Fruit fly (Drosophila melanogaster) whole organism, adult: ENCODE results near the gene vsg.

Experiments
- CG11617 ChIP-seq: fragments of 200-800 bp; sonication (Bioruptor generic); optimal IDR thresholded peaks from 2 replicates; lab custom pipeline; 2017; ENCODE audit warnings: mild to moderate bottlenecking, missing biosample characterization, missing genetic modification reagents, missing genetic modification characterization
- CG12768 ChIP-seq: fragments of 200-800 bp; sonication (Bioruptor generic); optimal IDR thresholded peaks from 2 replicates; lab custom pipeline; 2017; ENCODE audit warnings: missing biosample characterization, missing genetic modification characterization, mild to moderate bottlenecking, moderate library complexity, missing genetic modification reagents
- CG14711 ChIP-seq: fragments of 200-800 bp; sonication (Bioruptor generic); optimal IDR thresholded peaks from 2 replicates; lab custom pipeline; 2018; ENCODE audit warnings: missing biosample characterization, mild to moderate bottlenecking, missing genetic modification characterization, moderate library complexity
- CG1620 ChIP-seq: fragments of 200-800 bp; sonication (Bioruptor generic); optimal IDR thresholded peaks from 2 replicates; lab custom pipeline; 2016; ENCODE audit warnings: missing biosample characterization, missing genetic modification characterization
- CG33017 ChIP-seq: fragments of 200-800 bp; sonication (Bioruptor generic); optimal IDR thresholded peaks from 2 replicates; lab custom pipeline; 2018; ENCODE audit warnings: missing biosample characterization, mild to moderate bottlenecking, missing genetic modification characterization, moderate library complexity
- CG5204 ChIP-seq: fragments of 200-800 bp; sonication (Bioruptor generic); optimal IDR thresholded peaks from 2 replicates; lab custom pipeline; 2016; ENCODE audit warnings: missing biosample characterization, missing genetic modification characterization
- CG7045 ChIP-seq: fragments of 200-800 bp; sonication (Bioruptor generic); optimal IDR thresholded peaks from 2 replicates; lab custom pipeline; 2017; ENCODE audit warnings: missing biosample characterization, mild to moderate bottlenecking, missing genetic modification characterization
- CG7101 ChIP-seq: fragments of 200-800 bp; sonication (Bioruptor generic); optimal IDR thresholded peaks from 2 replicates; lab custom pipeline; 2018; ENCODE audit warnings: missing biosample characterization, mild to moderate bottlenecking, missing genetic modification characterization, moderate library complexity
- Clk ChIP-seq: fragments of 200-800 bp; sonication (Bioruptor generic); optimal IDR thresholded peaks from 2 replicates; lab custom pipeline; 2017; ENCODE audit warnings: missing biosample characterization, missing genetic modification characterization
- Crg-1 ChIP-seq: fragments of 200-800 bp; sonication (Bioruptor generic); optimal IDR thresholded peaks from 2 replicates; lab custom pipeline; 2016; ENCODE audit warnings: missing biosample characterization, missing genetic modification characterization
- Hr96 ChIP-seq: fragments of 200-800 bp; sonication (Bioruptor generic); optimal IDR thresholded peaks from 2 replicates; lab custom pipeline; 2016; ENCODE audit warnings: missing biosample characterization, missing genetic modification characterization
- Mnt ChIP-seq: fragments of 200-800 bp; sonication (Bioruptor generic); optimal IDR thresholded peaks from 2 replicates; lab custom pipeline; 2016; ENCODE audit warnings: missing biosample characterization, mild to moderate bottlenecking, missing genetic modification characterization
- bab1 ChIP-seq: fragments of 200-800 bp; sonication (Bioruptor generic); optimal IDR thresholded peaks from 3 replicates; lab custom pipeline; 2019; ENCODE audit warnings: missing biosample characterization, mild to moderate bottlenecking, missing genetic modification characterization, moderate library complexity
- cic ChIP-seq: fragments of 200-800 bp; sonication (Bioruptor generic); optimal IDR thresholded peaks from 2 replicates; lab custom pipeline; 2017; ENCODE audit warnings: missing biosample characterization, mild to moderate bottlenecking, missing genetic modification characterization, moderate library complexity
- cnc ChIP-seq, 2 experiments: fragments of >200 bp; optimal IDR thresholded peaks; 2 replicates each; lab custom pipeline; 2017
- kay ChIP-seq: fragments of 200-800 bp; sonication (Bioruptor generic); peaks from one replicate; lab custom pipeline; 2016; ENCODE audit warnings: missing biosample characterization, missing genetic modification characterization, borderline replicate concordance
- ovo ChIP-seq: fragments of 200-800 bp; sonication (Bioruptor generic); optimal IDR thresholded peaks from 2 replicates; lab custom pipeline; 2016; ENCODE audit warnings: missing biosample characterization, missing genetic modification characterization
- pad ChIP-seq: fragments of 200-800 bp; sonication (Bioruptor generic); optimal IDR thresholded peaks from 3 replicates; lab custom pipeline; 2017; ENCODE audit warnings: missing biosample characterization, missing genetic modification characterization, mild to moderate bottlenecking, moderate library complexity, missing genetic modification reagents
- tj ChIP-seq: fragments of 200-800 bp; sonication (Bioruptor generic); optimal IDR thresholded peaks from 3 replicates; lab custom pipeline; 2017; ENCODE audit warnings: missing biosample characterization, mild to moderate bottlenecking, missing genetic modification characterization, moderate library complexity
- toe ChIP-seq: fragments of 200-800 bp; sonication (Bioruptor generic); optimal IDR thresholded peaks from 2 replicates; lab custom pipeline; 2016; ENCODE audit warnings: missing biosample characterization, missing genetic modification characterization

Gene vsg

DNA sequence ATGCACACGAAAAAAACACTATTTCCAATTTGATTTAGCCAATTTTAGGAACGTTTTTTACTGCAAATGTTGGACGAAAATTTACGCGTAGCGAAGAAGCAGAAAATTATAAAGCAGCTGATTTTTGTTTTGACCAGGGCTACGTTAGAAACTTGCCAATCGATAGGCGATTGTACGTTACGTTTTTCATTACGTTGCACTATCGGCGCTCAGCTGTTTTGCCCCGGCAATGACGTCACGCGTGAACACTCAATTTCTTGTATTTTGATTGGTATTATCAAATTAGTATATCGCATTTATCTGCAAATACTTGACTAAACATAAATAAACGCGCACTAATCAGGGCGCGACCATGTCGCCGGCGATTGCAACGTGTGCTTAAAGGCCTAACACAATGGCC is 35.1 kb upstream of the vsg start, which contains the start of the genes fry and CG16717:
Gene fry, minus strand, starts transcription at position 110 of the 400 bp plus-strand sequence.
Gene CG16717, plus strand, starts transcription at position 208 of the 400 bp plus-strand sequence.
- TF ChIP-seq CG11617 (GFP tag; lab: Kevin White, UChicago) (no peak), tj (peak; percentile 60), bab1 (peak; percentile 27), CG7045 (GFP tag; lab: Kevin White, UChicago) (no peak), cic (GFP tag; lab: Kevin White, UChicago) (peak; percentile 32), CG5204 (GFP tag; lab: Kevin White, UChicago) (no peak)

DNA sequence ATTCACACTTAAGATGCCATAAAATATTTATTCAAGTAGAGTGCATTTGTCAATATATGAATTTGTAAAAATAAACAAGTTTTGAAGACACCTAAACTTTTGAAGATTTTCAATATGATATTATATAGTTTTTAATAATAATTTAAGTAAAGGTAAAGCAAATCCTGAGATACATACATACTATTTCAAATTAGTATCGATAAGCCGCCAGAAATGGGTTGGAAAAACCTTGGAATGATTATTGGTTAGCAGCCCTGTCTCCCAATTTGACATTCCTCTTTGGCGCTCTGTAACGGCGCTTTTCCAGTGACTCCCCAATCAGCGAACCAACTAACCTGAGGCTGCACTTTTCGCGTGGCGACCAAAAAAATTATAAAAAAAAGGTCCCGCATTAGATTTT is 33.2 kb upstream of the vsg start, which contains the start of gene alphaTub67C:
Gene alphaTub67C, plus strand, starts transcription at position 301 of the 400 bp plus-strand sequence.
- no peak for TF ChIP-seq Hr96
- TF ChIP-seq ovo (GFP tag; lab: Kevin White, UChicago), result peak; percentile 37
- TF ChIP-seq pad (GFP tag; lab: Kevin White, UChicago), result peak; percentile 88

DNA sequence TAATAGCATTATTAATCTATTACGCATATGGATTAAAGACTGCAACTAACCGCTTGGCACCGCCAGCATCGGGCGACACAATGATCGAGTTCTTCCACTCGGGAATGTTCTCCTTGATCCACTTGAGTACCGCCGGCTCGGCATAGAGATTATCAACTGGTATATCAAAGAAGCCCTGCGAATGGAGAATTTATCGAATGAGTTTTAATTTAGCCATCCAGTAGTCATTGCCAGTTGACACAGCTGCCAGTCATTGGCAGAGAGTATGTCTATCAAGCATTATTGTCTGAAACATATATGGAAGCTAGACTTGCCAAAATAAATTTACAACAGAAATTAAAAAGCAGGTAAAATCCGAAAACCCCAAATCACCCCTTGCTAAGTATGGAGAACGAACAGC is 29.3 kb upstream of the vsg start, which contains the start of gene CG16719:
Gene CG16719, plus strand, starts transcription at position 301 of the 400 bp plus-strand sequence.
- TF ChIP-seq cnc (optimal IDR thresholded peaks at IDR 0.05; lab: Kevin White, UChicago), result no peak
- no peak for TF ChIP-seq Clk
- no peak for TF ChIP-seq CG5204 (GFP tag; lab: Kevin White, UChicago)
- no peak for TF ChIP-seq CG12768
- no peak for TF ChIP-seq CG33017 (tag; lab: Kevin White, UChicago)
- TF ChIP-seq CG1620 (GFP tag; lab: Kevin White, UChicago), result no peak
- TF ChIP-seq toe, result no peak

dm6 chr3L:9687536-9687935 is 26.6 kb upstream of the vsg start:
- TF ChIP-seq CG14711 (no peak), Mnt (GFP tag; lab: Kevin White, UChicago) (no peak), CG5204 (GFP tag; lab: Kevin White, UChicago) (no peak), CG12768 (no peak), kay (GFP tag; lab: Kevin White, UChicago) (peak; percentile 86), Hr96 (no peak), cic (GFP tag; lab: Kevin White, UChicago) (peak; percentile 24), CG7101 (tag; lab: Kevin White, UChicago) (no peak)

DNA sequence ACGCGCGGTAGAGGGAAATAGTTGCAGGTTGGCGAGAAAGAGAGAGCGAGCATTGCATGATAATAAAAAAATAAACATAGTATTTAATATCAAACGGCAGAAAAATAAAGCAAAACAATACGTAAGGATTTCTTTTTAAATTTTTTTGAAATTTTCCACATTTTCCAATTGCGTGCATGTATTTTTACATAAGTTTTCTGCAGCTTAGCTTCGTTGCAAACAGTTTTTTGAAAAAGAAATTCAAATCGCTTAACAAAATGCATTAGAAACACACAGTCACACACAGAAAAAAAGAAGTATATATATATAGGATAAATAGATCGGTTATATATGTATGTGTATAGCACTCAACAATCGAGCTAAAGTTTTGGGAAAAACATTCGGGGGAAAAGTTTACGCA is 25.4 kb upstream of the vsg start:
- TF ChIP-seq CG11617 (GFP tag; lab: Kevin White, UChicago), result no peak
- TF ChIP-seq CG7045 (GFP tag; lab: Kevin White, UChicago), result no peak
- peak; percentile 97 for TF ChIP-seq kay (GFP tag; lab: Kevin White, UChicago)

dm6 chr3L:9689809-9690208 is 24.3 kb upstream of the vsg start:
- TF ChIP-seq Clk (no peak), CG7045 (GFP tag; lab: Kevin White, UChicago) (no peak), CG1620 (GFP tag; lab: Kevin White, UChicago) (no peak), toe (no peak), tj (peak; percentile 52), CG11617 (GFP tag; lab: Kevin White, UChicago) (no peak), CG33017 (tag; lab: Kevin White, UChicago) (no peak), cnc (optimal IDR thresholded peaks at IDR 0.05; lab: Kevin White, UChicago) (no peak), kay (GFP tag; lab: Kevin White, UChicago) (no peak), Mnt (GFP tag; lab: Kevin White, UChicago) (peak; percentile 67), cic (GFP tag; lab: Kevin White, UChicago) (peak; percentile 70), CG12768 (peak; percentile 49), CG14711 (peak; percentile 2)

DNA sequence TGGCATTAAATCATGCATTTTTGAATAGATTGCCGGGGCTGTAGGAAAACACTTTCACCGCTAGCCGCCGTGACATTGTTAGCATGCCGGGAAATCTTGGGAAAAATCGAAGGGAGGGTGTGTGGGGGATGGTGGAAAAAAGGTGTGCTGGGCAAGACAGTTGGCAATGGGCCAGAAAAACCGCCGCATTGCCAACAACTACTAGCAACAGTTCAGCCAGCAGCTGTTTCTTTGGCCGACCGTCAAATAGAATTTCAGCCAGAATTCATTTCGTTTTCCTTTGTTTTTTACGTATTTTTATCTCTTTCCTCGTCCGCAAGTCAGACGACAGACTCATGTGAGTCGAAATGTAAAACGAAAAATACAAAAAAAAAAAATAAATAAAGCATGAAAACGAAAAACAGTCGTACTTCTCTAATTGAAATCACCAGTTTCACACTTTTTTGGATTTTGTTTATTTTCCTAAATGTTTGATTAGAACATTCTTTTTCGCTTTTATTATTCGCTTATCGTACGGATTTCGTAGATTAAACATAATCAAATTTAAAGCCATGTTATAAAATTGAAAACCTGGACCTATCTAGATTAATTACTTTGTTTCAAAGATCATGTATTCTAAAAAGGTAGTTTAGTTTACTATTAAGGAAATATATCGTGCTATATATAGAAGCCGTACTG is 23.2 kb upstream of the vsg start:
- TF ChIP-seq bab1, result peak; percentile 48
- TF ChIP-seq CG7045 (GFP tag; lab: Kevin White, UChicago), result no peak
- TF ChIP-seq cnc (optimal IDR thresholded peaks at IDR 0.05; lab: Kevin White, UChicago), result no peak
- peak; percentile 56 for TF ChIP-seq CG5204 (GFP tag; lab: Kevin White, UChicago)
- TF ChIP-seq CG12768, result no peak
- TF ChIP-seq tj, result no peak
- TF ChIP-seq kay (GFP tag; lab: Kevin White, UChicago), result peak; percentile 83
- TF ChIP-seq Mnt (GFP tag; lab: Kevin White, UChicago), result peak; percentile 37
- peak; percentile 17 for TF ChIP-seq toe
- TF ChIP-seq Hr96, result peak; percentile 53
- no peak for TF ChIP-seq CG1620 (GFP tag; lab: Kevin White, UChicago)
- peak; percentile 65 for TF ChIP-seq CG14711
- TF ChIP-seq cic (GFP tag; lab: Kevin White, UChicago), result no peak
- peak; percentile 77 for TF ChIP-seq CG33017 (tag; lab: Kevin White, UChicago)
- TF ChIP-seq ovo (GFP tag; lab: Kevin White, UChicago), result no peak
- peak; percentile 6 for TF ChIP-seq pad (GFP tag; lab: Kevin White, UChicago)
- no peak for TF ChIP-seq Crg-1 (GFP tag; lab: Kevin White, UChicago)
- TF ChIP-seq CG11617 (GFP tag; lab: Kevin White, UChicago), result peak; percentile 57
- peak; percentile 68 for TF ChIP-seq CG7101 (tag; lab: Kevin White, UChicago)
- no peak for TF ChIP-seq Clk
